Worm (Caenorhabditis elegans): ENCODE data around the gene gtf-2E2.

gtf-2E2 gene

DNA sequence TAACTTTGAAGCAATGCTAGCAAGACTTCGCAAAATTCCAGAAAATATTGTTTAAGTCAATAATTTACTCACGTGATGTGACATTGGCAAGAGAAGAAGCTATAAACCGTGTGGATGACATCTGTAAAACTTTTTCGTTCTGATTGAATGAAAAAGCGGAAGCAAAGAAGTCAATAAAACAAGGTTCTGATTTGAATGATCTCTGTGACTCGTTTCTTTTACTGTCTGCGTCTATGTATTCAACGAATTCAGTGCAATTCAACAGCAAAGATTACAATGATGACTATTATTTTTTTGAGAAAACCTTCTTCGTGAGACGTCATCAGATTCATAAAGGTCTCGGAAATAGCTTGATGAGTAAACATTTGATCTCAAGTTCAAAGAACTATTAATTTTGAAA, 49.5 kb downstream of the gtf-2E2 start, which contains the start of gene hacl-1:
hacl-1 (minus strand) TSS at position 121 of the 400 bp plus-strand sequence.
- TF ChIP-seq alr-1 (tag; optimal IDR thresholded peaks at IDR 0.05) (no peak), ztf-4 (tag; optimal IDR thresholded peaks at IDR 0.05) (peak; percentile 7), Y55F3AM.14 (GFP tag; optimal IDR thresholded peaks at IDR 0.05) (no peak), egl-27 (tag; optimal IDR thresholded peaks at IDR 0.05) (no peak), crh-2 (tag; optimal IDR thresholded peaks at IDR 0.05) (peak; percentile 63), lsy-2 (tag; optimal IDR thresholded peaks at IDR 0.05) (peak; percentile 0 to 38), dmd-4 (tag; optimal IDR thresholded peaks at IDR 0.05) (no peak), mbf-1 (tag; optimal IDR thresholded peaks at IDR 0.05) (no peak), ztf-1 (GFP tag; conservative IDR thresholded peaks at IDR 0.05) (no peak), sem-4 (tag; optimal IDR thresholded peaks at IDR 0.05) (no peak), fos-1 (tag; optimal IDR thresholded peaks at IDR 0.05) (peak; percentile 35), snpc-4 (tag; optimal IDR thresholded peaks at IDR 0.05) (no peak), lin-39 (tag; optimal IDR thresholded peaks at IDR 0.05) (no peak), nhr-23 (tag; optimal IDR thresholded peaks at IDR 0.05) (no peak), nhr-10 (tag; optimal IDR thresholded peaks at IDR 0.05) (no peak), sma-3 (GFP tag; optimal IDR thresholded peaks at IDR 0.05) (peak; percentile 63), mab-5 (tag; optimal IDR thresholded peaks at IDR 0.05) (no peak), mdl-1 (tag; optimal IDR thresholded peaks at IDR 0.05) (no peak), sma-9 (GFP tag; optimal IDR thresholded peaks at IDR 0.05) (peak; percentile 12), sma-9 (tag; optimal IDR thresholded peaks at IDR 0.05) (no peak), ceh-16 (tag; optimal IDR thresholded peaks at IDR 0.05) (no peak), C34F6.9 (tag; optimal IDR thresholded peaks at IDR 0.05) (peak; percentile 19), nhr-25 (tag; optimal IDR thresholded peaks at IDR 0.05) (peak; percentile 71), ZK546.5 (tag; optimal IDR thresholded peaks at IDR 0.05) (no peak), nhr-237 (tag; optimal IDR thresholded peaks at IDR 0.05) (no peak), nhr-77 (tag; optimal IDR thresholded peaks at IDR 0.05) (no peak), nhr-21 (tag; optimal IDR thresholded peaks at IDR 0.05) (peak; percentile 68)
